Fruit fly (Drosophila melanogaster) whole organism, embryonic: ENCODE measurements around the gene CG31445.

Source experiments
- ATbp ChIP-seq: fragments of 200-800 bp; sonication (Bioruptor generic); optimal IDR thresholded peaks from 2 replicates; lab custom pipeline; 2017; ENCODE audit warnings: missing biosample characterization, mild to moderate bottlenecking, missing genetic modification characterization, missing genetic modification reagents
- Asciz ChIP-seq: fragments of 200-800 bp; sonication (Bioruptor generic); optimal IDR thresholded peaks from 2 replicates; lab custom pipeline; 2017; ENCODE audit warnings: missing biosample characterization, mild to moderate bottlenecking, missing genetic modification characterization, missing genetic modification reagents
- CG3163 ChIP-seq: fragments of 200-800 bp; sonication (Bioruptor generic); optimal IDR thresholded peaks from 3 replicates; lab custom pipeline; 2016; ENCODE audit warnings: missing biosample characterization, missing genetic modification characterization
- CG5245 ChIP-seq: fragments of 200-800 bp; sonication (Bioruptor generic); optimal IDR thresholded peaks from 3 replicates; lab custom pipeline; 2016; ENCODE audit warnings: missing biosample characterization, missing genetic modification characterization
- CG8924 ChIP-seq: fragments of 200-800 bp; optimal IDR thresholded peaks from 3 replicates; lab custom pipeline; 2019; ENCODE audit warnings: missing biosample characterization, mild to moderate bottlenecking, missing genetic modification characterization, moderate library complexity
- Dip2 ChIP-seq: fragments of 200-800 bp; sonication (Bioruptor generic); IDR thresholded peaks from 2 replicates; pipeline ENCODE4 v1.3.6; 2022; ENCODE audit warnings: missing biosample characterization, missing genetic modification characterization
- Oaz ChIP-seq: fragments of 200-800 bp; sonication (Bioruptor generic); IDR thresholded peaks from 2 replicates; pipeline ENCODE4 v1.3.6; 2022; ENCODE audit warnings: missing biosample characterization, missing genetic modification characterization
- cato ChIP-seq: fragments of 200-800 bp; sonication (Bioruptor generic); optimal IDR thresholded peaks from 2 replicates; lab custom pipeline; 2016; ENCODE audit warnings: missing biosample characterization, missing genetic modification characterization, borderline replicate concordance
- danr ChIP-seq: fragments of 200-800 bp; sonication (Bioruptor generic); IDR thresholded peaks from 2 replicates; pipeline ENCODE4 v1.3.6; 2022; ENCODE audit warnings: missing biosample characterization, missing genetic modification characterization
- kni ChIP-seq: fragments of 200-800 bp; sonication (Bioruptor generic); optimal IDR thresholded peaks from 3 replicates; lab custom pipeline; 2017; ENCODE audit warnings: mild to moderate bottlenecking, missing biosample characterization, missing genetic modification reagents, missing genetic modification characterization
- pan ChIP-seq, 4 experiments: fragments of >200 bp in 3 of 4; fragments of 200-800 bp in 1 of 4; sonication (Bioruptor generic) in 1 of 4; optimal IDR thresholded peaks in 3 of 4; IDR thresholded peaks in 1 of 4; 2 replicates each; pipeline versions ENCODE4 v1.3.6 to Lab custom; 2017 to 2022; ENCODE audit warnings: missing biosample characterization in 2 of 4, missing genetic modification characterization in 2 of 4, mixed read lengths in 1 of 4
- scrt ChIP-seq: fragments of 200-800 bp; sonication (Bioruptor generic); optimal IDR thresholded peaks from 2 replicates; lab custom pipeline; 2018; ENCODE audit warnings: missing biosample characterization, mild to moderate bottlenecking, missing genetic modification characterization, moderate library complexity

DNA sequence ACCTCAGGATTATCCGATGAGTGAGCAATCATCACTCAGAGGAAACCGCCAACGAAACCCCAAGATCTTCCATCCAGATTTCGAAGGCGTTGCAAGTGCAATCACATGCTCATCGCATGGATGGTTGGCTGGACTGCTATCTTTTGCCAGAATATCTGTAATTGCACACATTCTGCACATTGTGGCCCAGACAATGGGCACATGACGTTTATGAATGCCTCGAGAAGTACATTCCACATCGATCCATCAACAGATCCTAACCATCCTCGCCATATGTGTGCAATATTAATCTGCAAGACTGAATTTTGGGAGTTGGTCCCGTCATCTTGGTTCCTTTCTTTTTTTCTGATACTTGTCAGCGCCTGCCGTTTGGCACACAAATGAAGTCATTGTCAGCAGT is 17.9 kb upstream of the CG31445 start:
- TF ChIP-seq CG3163 (no peak), cato (GFP tag; lab: Kevin White, UChicago) (no peak), scrt (GFP tag; lab: Kevin White, UChicago) (no peak), kni (GFP tag; lab: Kevin White, UChicago) (no peak), Oaz (no peak), CG5245 (GFP tag; lab: Kevin White, UChicago) (no peak), Asciz (GFP tag; lab: Kevin White, UChicago) (no peak), pan (optimal IDR thresholded peaks at IDR 0.05; lab: Kevin White, UChicago) (no peak), pan (GFP tag; optimal IDR thresholded peaks at IDR 0.05 in 1 of 2, IDR thresholded peaks at IDR 0.05 in 1 of 2) (no peak), CG8924 (tag; lab: Kevin White, UChicago) (no peak), ATbp (GFP tag; lab: Kevin White, UChicago) (no peak), danr (no peak), Dip2 (GFP tag; lab: Robert Waterston, UW) (no peak)
